Worm (Caenorhabditis elegans) whole organism, mixed stage, embryonic: ENCODE results near the gene B0563.5.

Experiments used
- M03D4.4 ChIP-seq: sonication (generic microtip); optimal IDR thresholded peaks from 2 replicates; lab custom pipeline; 2017; ENCODE audit warnings: mild to moderate bottlenecking, missing genetic modification characterization, missing compliant biosample characterization
- bed-3 ChIP-seq: fragments of 200-800 bp; sonication (Bioruptor generic); optimal IDR thresholded peaks from 3 replicates; lab custom pipeline; 2018; ENCODE audit warnings: mild to moderate bottlenecking, missing genetic modification characterization, moderate library complexity, missing compliant biosample characterization
- blmp-1 ChIP-seq: fragments of 150-350 bp; optimal IDR thresholded peaks from 2 replicates; lab custom pipeline; 2014; ENCODE audit warnings: missing biosample characterization, missing genetic modification characterization
- ceh-39 ChIP-seq: fragments of 150-350 bp; optimal IDR thresholded peaks from 2 replicates; lab custom pipeline; 2014; ENCODE audit warnings: missing biosample characterization, missing genetic modification characterization
- ceh-43 ChIP-seq: fragments of 200-800 bp; sonication (Bioruptor generic); optimal IDR thresholded peaks from 2 replicates; lab custom pipeline; 2018; ENCODE audit warnings: mild to moderate bottlenecking, missing genetic modification characterization, moderate library complexity, missing compliant biosample characterization
- ceh-83 ChIP-seq: fragments of 200-800 bp; sonication (Bioruptor generic); optimal IDR thresholded peaks from 2 replicates; lab custom pipeline; 2018; ENCODE audit warnings: mild to moderate bottlenecking, missing genetic modification characterization, missing compliant biosample characterization
- ces-1 ChIP-seq: fragments of 150-350 bp; optimal IDR thresholded peaks from 2 replicates; lab custom pipeline; 2014; ENCODE audit warnings: missing biosample characterization, missing genetic modification reagents, missing genetic modification characterization
- cnd-1 ChIP-seq: fragments of 200-800 bp; sonication (Bioruptor generic); optimal IDR thresholded peaks from 2 replicates; lab custom pipeline; 2018; ENCODE audit warnings: mild to moderate bottlenecking, missing genetic modification characterization, missing compliant biosample characterization
- drap-1 ChIP-seq: fragments of 200-800 bp; sonication (Bioruptor generic); optimal IDR thresholded peaks from 3 replicates; lab custom pipeline; 2018; ENCODE audit warnings: mild to moderate bottlenecking, missing genetic modification characterization, missing compliant biosample characterization
- elt-1 ChIP-seq: sonication (generic microtip); optimal IDR thresholded peaks from 2 replicates; lab custom pipeline; 2017; ENCODE audit warnings: missing genetic modification characterization, mild to moderate bottlenecking, missing compliant biosample characterization, antibody characterized with exemption, moderate library complexity, borderline replicate concordance; ENCODE audit not compliant: insufficient read depth
- elt-3 ChIP-seq: fragments of 150-350 bp; optimal IDR thresholded peaks from 2 replicates; lab custom pipeline; 2014; ENCODE audit warnings: missing biosample characterization, missing genetic modification characterization
- flh-1 ChIP-seq: fragments of 200-800 bp; sonication (Bioruptor generic); optimal IDR thresholded peaks from 2 replicates; lab custom pipeline; 2018; ENCODE audit warnings: mild to moderate bottlenecking, missing genetic modification characterization, moderate library complexity, missing compliant biosample characterization
- ham-2 ChIP-seq: fragments of 200-800 bp; sonication (Bioruptor generic); optimal IDR thresholded peaks from 2 replicates; lab custom pipeline; 2018; ENCODE audit warnings: mild to moderate bottlenecking, missing genetic modification characterization, missing compliant biosample characterization
- hlh-1 ChIP-seq: fragments of 150-350 bp; optimal IDR thresholded peaks from 2 replicates; lab custom pipeline; 2014; ENCODE audit warnings: missing biosample characterization, missing genetic modification reagents, missing genetic modification characterization
- lin-13 ChIP-seq: fragments of 150-350 bp; optimal IDR thresholded peaks from 2 replicates; lab custom pipeline; 2014; ENCODE audit warnings: missing biosample characterization, missing genetic modification characterization
- lin-32 ChIP-seq: fragments of 200-800 bp; sonication (Bioruptor generic); optimal IDR thresholded peaks from 2 replicates; lab custom pipeline; 2018; ENCODE audit warnings: mild to moderate bottlenecking, missing genetic modification characterization, missing compliant biosample characterization
- lsy-2 ChIP-seq: fragments of 150-350 bp; optimal IDR thresholded peaks from 2 replicates; lab custom pipeline; 2014; ENCODE audit warnings: missing biosample characterization, missing genetic modification characterization
- mab-5 ChIP-seq: fragments of 150-350 bp; optimal IDR thresholded peaks from 2 replicates; lab custom pipeline; 2014; ENCODE audit warnings: missing biosample characterization, missing genetic modification characterization
- mep-1 ChIP-seq: fragments of 150-350 bp; optimal IDR thresholded peaks from 2 replicates; lab custom pipeline; 2017; ENCODE audit warnings: missing biosample characterization, missing genetic modification reagents, missing genetic modification characterization, inconsistent platforms
- mls-2 ChIP-seq: sonication (generic microtip); optimal IDR thresholded peaks from 2 replicates; lab custom pipeline; 2016; ENCODE audit warnings: mild to moderate bottlenecking, missing genetic modification characterization, moderate library complexity, missing compliant biosample characterization
- nhr-12 ChIP-seq: fragments of 150-350 bp; optimal IDR thresholded peaks from 2 replicates; lab custom pipeline; 2014; ENCODE audit warnings: missing biosample characterization, missing genetic modification characterization
- nhr-2 ChIP-seq: fragments of 150-350 bp; optimal IDR thresholded peaks from 2 replicates; lab custom pipeline; 2014; ENCODE audit warnings: missing biosample characterization, missing genetic modification characterization
- nhr-237 ChIP-seq: fragments of 150-350 bp; optimal IDR thresholded peaks from 2 replicates; lab custom pipeline; 2014; ENCODE audit warnings: missing biosample characterization, missing genetic modification characterization
- nhr-28 ChIP-seq: fragments of 150-350 bp; optimal IDR thresholded peaks from 2 replicates; lab custom pipeline; 2014; ENCODE audit warnings: missing biosample characterization, missing genetic modification characterization
- nhr-76 ChIP-seq: sonication (generic microtip); optimal IDR thresholded peaks from 2 replicates; lab custom pipeline; 2017; ENCODE audit warnings: missing biosample characterization, missing genetic modification characterization
- pha-4 ChIP-seq: fragments of 150-350 bp; optimal IDR thresholded peaks from 2 replicates; lab custom pipeline; 2018; ENCODE audit warnings: missing biosample characterization, missing genetic modification reagents, missing genetic modification characterization
- sem-2 ChIP-seq: fragments of 200-800 bp; sonication (Bioruptor generic); optimal IDR thresholded peaks from 2 replicates; lab custom pipeline; 2018; ENCODE audit warnings: mild to moderate bottlenecking, missing genetic modification characterization, missing compliant biosample characterization
- snpc-4 ChIP-seq: fragments of 150-350 bp; optimal IDR thresholded peaks from 2 replicates; lab custom pipeline; 2014; ENCODE audit warnings: missing biosample characterization, missing genetic modification characterization
- sptf-1 ChIP-seq: sonication (generic microtip); optimal IDR thresholded peaks from 2 replicates; lab custom pipeline; 2017; ENCODE audit warnings: mild to moderate bottlenecking, missing genetic modification characterization, moderate library complexity, missing compliant biosample characterization
- tbx-8 ChIP-seq: fragments of 200-800 bp; sonication (Bioruptor generic); optimal IDR thresholded peaks from 2 replicates; lab custom pipeline; 2018; ENCODE audit warnings: mild to moderate bottlenecking, missing genetic modification characterization, moderate library complexity, missing compliant biosample characterization
- unc-120 ChIP-seq: sonication (generic microtip); optimal IDR thresholded peaks from 2 replicates; lab custom pipeline; 2017; ENCODE audit warnings: missing genetic modification characterization, missing compliant biosample characterization; ENCODE audit not compliant: poor library complexity, severe bottlenecking
- unc-39 ChIP-seq: fragments of 150-350 bp; optimal IDR thresholded peaks from 2 replicates; lab custom pipeline; 2014; ENCODE audit warnings: missing biosample characterization, missing genetic modification characterization
- unc-62 ChIP-seq: fragments of 150-350 bp; optimal IDR thresholded peaks from 2 replicates; lab custom pipeline; 2014; ENCODE audit warnings: missing biosample characterization, missing genetic modification reagents, missing genetic modification characterization
- zip-8 ChIP-seq: fragments of 150-350 bp; optimal IDR thresholded peaks from 2 replicates; lab custom pipeline; 2014; ENCODE audit warnings: missing biosample characterization, missing genetic modification characterization
- ztf-11 ChIP-seq: fragments of 150-350 bp; optimal IDR thresholded peaks from 2 replicates; lab custom pipeline; 2014; ENCODE audit warnings: missing biosample characterization, missing genetic modification characterization

The B0563.5 gene

ce11 chrX:9145848-9146247 is at the start of gene B0563.5:
Gene B0563.5 (plus strand): TSS chrX:9146148.
- TF ChIP-seq unc-39 (no peak), zip-8 (no peak), hlh-1 (tag; lab: Kevin White, UChicago) (no peak), ham-2 (no peak), drap-1 (GFP tag; lab: Kevin White, UChicago) (no peak), lin-13 (tag; lab: Kevin White, UChicago) (no peak), unc-62 (GFP tag; lab: Kevin White, UChicago) (no peak), ceh-39 (tag; lab: Kevin White, UChicago) (no peak), elt-3 (tag; lab: Kevin White, UChicago) (no peak), tbx-8 (no peak), snpc-4 (no peak), pha-4 (no peak), nhr-76 (no peak), sem-2 (GFP tag; lab: Kevin White, UChicago) (no peak), M03D4.4 (tag; lab: Kevin White, UChicago) (no peak), bed-3 (GFP tag; lab: Kevin White, UChicago) (no peak), mep-1 (no peak), nhr-2 (tag; lab: Kevin White, UChicago) (no peak)

DNA sequence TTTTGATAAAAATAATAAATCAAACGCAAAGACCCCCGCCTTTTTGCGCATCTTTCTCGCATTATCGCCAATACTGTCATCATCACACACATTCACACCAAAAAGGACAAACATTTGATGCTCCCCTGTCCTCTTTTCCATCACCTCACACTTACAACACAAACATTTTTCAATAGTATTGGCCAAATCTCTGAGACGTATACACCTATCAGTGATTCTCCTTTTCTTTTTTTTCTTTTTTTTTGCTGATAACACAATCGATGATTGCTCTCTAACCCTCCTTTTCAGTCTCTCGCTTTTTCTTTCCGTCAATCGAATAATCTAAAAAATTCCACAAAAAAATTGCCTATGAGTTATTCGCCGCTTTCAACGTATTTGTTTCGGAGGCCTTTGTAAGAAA is 49.1 kb upstream of the B0563.5 start:
- TF ChIP-seq zip-8 (no peak), nhr-76 (no peak), mep-1 (no peak), ceh-83 (GFP tag; lab: Kevin White, UChicago) (no peak), hlh-1 (tag; lab: Kevin White, UChicago) (no peak), lin-32 (no peak), mls-2 (tag; lab: Kevin White, UChicago) (no peak), snpc-4 (no peak), cnd-1 (tag; lab: Kevin White, UChicago) (no peak), sem-2 (GFP tag; lab: Kevin White, UChicago) (no peak)

DNA sequence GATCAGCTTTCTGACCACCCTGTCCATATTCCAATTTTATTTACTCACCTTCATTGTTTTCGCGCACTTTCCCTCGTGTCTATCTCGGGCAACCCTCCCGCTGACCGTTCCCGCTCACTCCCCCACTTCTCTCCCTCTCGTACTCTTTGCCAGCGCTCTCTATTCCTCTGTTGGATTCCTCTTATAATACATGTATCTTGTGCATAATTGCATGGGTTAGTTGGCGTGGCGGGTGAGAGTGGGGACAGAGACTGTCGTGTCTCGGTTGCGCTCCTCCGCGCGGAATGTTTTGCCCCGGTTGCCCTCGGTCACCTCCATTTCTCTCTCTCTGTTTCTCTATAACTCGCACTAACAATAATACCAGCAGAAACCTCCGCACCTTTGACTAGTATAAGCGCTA is 43.8 kb upstream of the B0563.5 start:
- TF ChIP-seq sem-2 (GFP tag; lab: Kevin White, UChicago) (no peak), unc-120 (no peak), nhr-76 (no peak), nhr-12 (tag; lab: Kevin White, UChicago) (no peak), lin-13 (tag; lab: Kevin White, UChicago) (no peak), unc-39 (no peak), ceh-83 (GFP tag; lab: Kevin White, UChicago) (no peak), nhr-28 (tag; lab: Kevin White, UChicago) (no peak), ztf-11 (tag; lab: Kevin White, UChicago) (no peak), ces-1 (GFP tag; lab: Kevin White, UChicago) (no peak), nhr-237 (tag; lab: Kevin White, UChicago) (peak; percentile 8), zip-8 (no peak), pha-4 (peak; percentile 77), snpc-4 (no peak), blmp-1 (tag; lab: Kevin White, UChicago) (peak; percentile 58), cnd-1 (tag; lab: Kevin White, UChicago) (no peak), hlh-1 (tag; lab: Kevin White, UChicago) (no peak), ceh-39 (tag; lab: Kevin White, UChicago) (no peak), lsy-2 (tag; lab: Kevin White, UChicago) (no peak), elt-1 (tag; lab: Kevin White, UChicago) (no peak), flh-1 (GFP tag; lab: Kevin White, UChicago) (no peak), drap-1 (GFP tag; lab: Kevin White, UChicago) (peak; percentile 61), ham-2 (peak; percentile 84), ceh-43 (GFP tag; lab: Kevin White, UChicago) (no peak), nhr-2 (tag; lab: Kevin White, UChicago) (peak; percentile 98), sptf-1 (tag; lab: Kevin White, UChicago) (peak; percentile 62), unc-62 (GFP tag; lab: Kevin White, UChicago) (peak; percentile 2), tbx-8 (no peak), mep-1 (no peak), lin-32 (no peak), M03D4.4 (tag; lab: Kevin White, UChicago) (no peak), elt-3 (tag; lab: Kevin White, UChicago) (no peak), mls-2 (tag; lab: Kevin White, UChicago) (no peak), bed-3 (GFP tag; lab: Kevin White, UChicago) (peak; percentile 12), mab-5 (no peak)
- TF ChIP-seq, all 35 proteins: peak for 9
